Worm (Caenorhabditis elegans) whole organism, L1 larva: ENCODE data around the gene nxf-2.

Source experiments
- dsc-1 ChIP-seq: sonication (generic microtip); optimal IDR thresholded peaks from 2 replicates; lab custom pipeline; 2016; ENCODE audit warnings: mild to moderate bottlenecking, missing genetic modification characterization, missing compliant biosample characterization
- fkh-8 ChIP-seq: sonication (generic microtip); optimal IDR thresholded peaks from 2 replicates; lab custom pipeline; 2016; ENCODE audit warnings: mild to moderate bottlenecking, missing genetic modification characterization, missing compliant biosample characterization

- TF ChIP-seq dsc-1 (tag; lab: Kevin White, UChicago) (no peak), fkh-8 (tag; lab: Kevin White, UChicago) (no peak)
Observed at ce11 chrV:14456626-14457025, 39.0 kb upstream of the nxf-2 start, which contains the start of gene bmk-1.
